Worm (Caenorhabditis elegans): ENCODE measurements around the gene F10A3.17.

- TF ChIP-seq T23F11.4 (GFP tag; optimal IDR thresholded peaks at IDR 0.05) (no peak), ama-1 (optimal IDR thresholded peaks at IDR 0.05) (no peak), fax-1 (tag; optimal IDR thresholded peaks at IDR 0.05) (no peak), rnt-1 (tag; optimal IDR thresholded peaks at IDR 0.05) (no peak), pqm-1 (tag; optimal IDR thresholded peaks at IDR 0.05) (no peak), hlh-30 (tag; optimal IDR thresholded peaks at IDR 0.05; ENCODE audit: insufficient read depth) (no peak), fkh-10 (GFP tag; optimal IDR thresholded peaks at IDR 0.05) (no peak)
Measured at ce11 chrV:16129116-16129515, 30.4 kb downstream of the F10A3.17 start.

Data from whole organism, late embryonic.